Fruit fly (Drosophila melanogaster) whole organism, wandering third instar larva: Measurements from ENCODE around the gene Cpr23B.

ENCODE experiments used
- Abd-B ChIP-seq: fragments of >200 bp; optimal IDR thresholded peaks from 2 replicates; lab custom pipeline; 2017; ENCODE audit warnings: missing biosample characterization, missing genetic modification characterization
- CG32264 ChIP-seq: fragments of 200-800 bp; sonication (Bioruptor generic); optimal IDR thresholded peaks from 2 replicates; lab custom pipeline; 2016; ENCODE audit warnings: missing biosample characterization, missing genetic modification characterization
- CG9705 ChIP-seq: fragments of 200-800 bp; sonication (Bioruptor generic); optimal IDR thresholded peaks from 2 replicates; lab custom pipeline; 2018; ENCODE audit warnings: missing biosample characterization, mild to moderate bottlenecking, missing genetic modification characterization
- CrebA ChIP-seq: fragments of 200-800 bp; sonication (Bioruptor generic); optimal IDR thresholded peaks from 2 replicates; lab custom pipeline; 2016; ENCODE audit warnings: missing biosample characterization, mild to moderate bottlenecking, missing genetic modification characterization, borderline replicate concordance
- Dfd ChIP-seq: fragments of >200 bp; optimal IDR thresholded peaks from 2 replicates; lab custom pipeline; 2017; ENCODE audit warnings: missing biosample characterization, missing genetic modification characterization
- Dif ChIP-seq: fragments of 200-275, 200-300 bp; sonication (Bioruptor generic); optimal IDR thresholded peaks from 2 replicates; lab custom pipeline; 2018; ENCODE audit warnings: missing biosample characterization, missing genetic modification characterization; ENCODE audit not compliant: partially characterized antibody
- GATAd ChIP-seq: sonication (Bioruptor generic); optimal IDR thresholded peaks from 2 replicates; lab custom pipeline; 2016; ENCODE audit warnings: missing biosample characterization, missing genetic modification characterization
- HLH106 ChIP-seq: fragments of 200-800 bp; optimal IDR thresholded peaks from 3 replicates; lab custom pipeline; 2019; ENCODE audit warnings: missing biosample characterization, mild to moderate bottlenecking, missing genetic modification characterization, moderate library complexity
- Hnf4 ChIP-seq: fragments of 200-800 bp; sonication (Bioruptor generic); optimal IDR thresholded peaks from 2 replicates; lab custom pipeline; 2016; ENCODE audit warnings: missing biosample characterization, mild to moderate bottlenecking, missing genetic modification characterization
- Hr78 ChIP-seq: fragments of >200 bp; optimal IDR thresholded peaks from 2 replicates; lab custom pipeline; 2017; ENCODE audit warnings: missing biosample characterization, missing genetic modification characterization
- Hr83 ChIP-seq: fragments of 200-300 bp; sonication (Bioruptor generic); optimal IDR thresholded peaks from 2 replicates; lab custom pipeline; 2016; ENCODE audit warnings: missing biosample characterization, mild to moderate bottlenecking, missing genetic modification characterization, moderate library complexity; ENCODE audit not compliant: poor library complexity, severe bottlenecking
- Jra ChIP-seq: sonication (Bioruptor generic); optimal IDR thresholded peaks from 2 replicates; lab custom pipeline; 2016; ENCODE audit warnings: missing biosample characterization, missing genetic modification characterization
- Mio ChIP-seq: sonication (Bioruptor generic); optimal IDR thresholded peaks from 2 replicates; lab custom pipeline; 2016; ENCODE audit warnings: missing biosample characterization, missing genetic modification characterization
- Myc ChIP-seq: fragments of >200 bp; optimal IDR thresholded peaks from 2 replicates; lab custom pipeline; 2017
- N ChIP-seq: fragments of >200 bp; optimal IDR thresholded peaks from 2 replicates; lab custom pipeline; 2018; ENCODE audit warnings: missing biosample characterization, missing external identifiers, missing genetic modification characterization
- OdsH ChIP-seq: fragments of 200-800 bp; sonication (Bioruptor generic); optimal IDR thresholded peaks from 2 replicates; lab custom pipeline; 2016; ENCODE audit warnings: missing biosample characterization, mild to moderate bottlenecking, missing genetic modification characterization
- Rel ChIP-seq, 2 experiments: fragments of 200-800 bp; sonication (Bioruptor generic) in 1 of 2; optimal IDR thresholded peaks; 2 replicates in 1 of 2; 3 replicates in 1 of 2; lab custom pipeline; 2016 to 2019; ENCODE audit warnings: mild to moderate bottlenecking in 2 of 2, missing biosample characterization in 2 of 2, missing genetic modification characterization in 2 of 2, moderate library complexity in 1 of 2
- Sp1 ChIP-seq: fragments of 200-800 bp; sonication (Bioruptor generic); optimal IDR thresholded peaks from 3 replicates; lab custom pipeline; 2019; ENCODE audit warnings: missing biosample characterization, mild to moderate bottlenecking, missing genetic modification characterization, moderate library complexity
- Vsx2 ChIP-seq: fragments of 200-300, 225-300 bp; sonication (Bioruptor generic); optimal IDR thresholded peaks from 2 replicates; lab custom pipeline; 2018; ENCODE audit warnings: missing biosample characterization, missing genetic modification characterization; ENCODE audit not compliant: partially characterized antibody
- br ChIP-seq: fragments of 200-800 bp; sonication (Bioruptor generic); optimal IDR thresholded peaks from 2 replicates; lab custom pipeline; 2016; ENCODE audit warnings: missing biosample characterization, missing genetic modification characterization
- brk ChIP-seq: fragments of 200-800 bp; sonication (Bioruptor generic); optimal IDR thresholded peaks from 2 replicates; lab custom pipeline; 2016; ENCODE audit warnings: missing biosample characterization, mild to moderate bottlenecking, missing genetic modification characterization
- dl ChIP-seq, 2 experiments: fragments of 175-275, 200-275 bp in 1 of 2; fragments of 200-275 bp in 1 of 2; sonication (Bioruptor generic); optimal IDR thresholded peaks; lab custom pipeline; 2018; ENCODE audit warnings: mild to moderate bottlenecking in 2 of 2, missing biosample characterization in 2 of 2, missing genetic modification characterization in 2 of 2, moderate library complexity in 2 of 2; ENCODE audit not compliant: partially characterized antibody in 2 of 2, insufficient read depth in 1 of 2
- dmrt93B ChIP-seq: fragments of 200-800 bp; sonication (Bioruptor generic); optimal IDR thresholded peaks from 2 replicates; lab custom pipeline; 2018; ENCODE audit warnings: missing biosample characterization, mild to moderate bottlenecking, missing genetic modification characterization
- dsf ChIP-seq: sonication (Bioruptor generic); optimal IDR thresholded peaks from 2 replicates; lab custom pipeline; 2016; ENCODE audit warnings: missing biosample characterization, missing genetic modification characterization, borderline replicate concordance
- ey ChIP-seq: fragments of 200-800 bp; sonication (Bioruptor generic); optimal IDR thresholded peaks from 2 replicates; lab custom pipeline; 2016; ENCODE audit warnings: missing biosample characterization, missing genetic modification characterization
- foxo ChIP-seq, 2 experiments: fragments of 200-800 bp; sonication (Bioruptor generic); optimal IDR thresholded peaks; 2 replicates in 1 of 2; 3 replicates in 1 of 2; lab custom pipeline; 2016 to 2017; ENCODE audit warnings: missing biosample characterization in 2 of 2, missing genetic modification characterization in 2 of 2
- fru ChIP-seq: fragments of 200-800 bp; sonication (Bioruptor generic); optimal IDR thresholded peaks from 3 replicates; lab custom pipeline; 2016; ENCODE audit warnings: missing biosample characterization, mild to moderate bottlenecking, missing genetic modification characterization
- h ChIP-seq: fragments of 200-800 bp; sonication (Bioruptor generic); optimal IDR thresholded peaks from 3 replicates; lab custom pipeline; 2016; ENCODE audit warnings: missing biosample characterization, mild to moderate bottlenecking, missing genetic modification characterization
- jim ChIP-seq: fragments of 175-275, 200-325 bp; sonication (Bioruptor generic); optimal IDR thresholded peaks from 2 replicates; lab custom pipeline; 2016; ENCODE audit warnings: missing biosample characterization, mild to moderate bottlenecking, missing genetic modification characterization
- lola ChIP-seq: fragments of >200 bp; optimal IDR thresholded peaks from 2 replicates; lab custom pipeline; 2017; ENCODE audit warnings: missing biosample characterization, missing genetic modification characterization
- pan ChIP-seq: fragments of >200 bp; optimal IDR thresholded peaks from 2 replicates; lab custom pipeline; 2017
- psq ChIP-seq: fragments of 200-800 bp; sonication (Bioruptor generic); optimal IDR thresholded peaks from 3 replicates; lab custom pipeline; 2017; ENCODE audit warnings: missing biosample characterization, mild to moderate bottlenecking, missing genetic modification characterization, moderate library complexity
- rgr ChIP-seq: fragments of 200-800 bp; sonication (Bioruptor generic); optimal IDR thresholded peaks from 3 replicates; lab custom pipeline; 2016; ENCODE audit warnings: missing biosample characterization, mild to moderate bottlenecking, missing genetic modification characterization
- sage ChIP-seq: fragments of 200-800 bp; sonication (Bioruptor generic); optimal IDR thresholded peaks from 2 replicates; lab custom pipeline; 2016; ENCODE audit warnings: missing biosample characterization, mild to moderate bottlenecking, missing genetic modification characterization
- sv ChIP-seq: fragments of 200-800 bp; sonication (Bioruptor generic); optimal IDR thresholded peaks from 3 replicates; lab custom pipeline; 2016; ENCODE audit warnings: missing biosample characterization, missing genetic modification characterization
- tai ChIP-seq: sonication (Bioruptor generic); optimal IDR thresholded peaks from 2 replicates; lab custom pipeline; 2016; ENCODE audit warnings: missing biosample characterization, missing genetic modification characterization
- usp ChIP-seq: fragments of >200 bp; optimal IDR thresholded peaks from 2 replicates; lab custom pipeline; 2017; ENCODE audit warnings: missing biosample characterization, missing genetic modification characterization
- woc ChIP-seq: sonication (Bioruptor generic); optimal IDR thresholded peaks from 2 replicates; lab custom pipeline; 2016; ENCODE audit warnings: missing biosample characterization, mild to moderate bottlenecking, missing genetic modification characterization

The Cpr23B gene

DNA sequence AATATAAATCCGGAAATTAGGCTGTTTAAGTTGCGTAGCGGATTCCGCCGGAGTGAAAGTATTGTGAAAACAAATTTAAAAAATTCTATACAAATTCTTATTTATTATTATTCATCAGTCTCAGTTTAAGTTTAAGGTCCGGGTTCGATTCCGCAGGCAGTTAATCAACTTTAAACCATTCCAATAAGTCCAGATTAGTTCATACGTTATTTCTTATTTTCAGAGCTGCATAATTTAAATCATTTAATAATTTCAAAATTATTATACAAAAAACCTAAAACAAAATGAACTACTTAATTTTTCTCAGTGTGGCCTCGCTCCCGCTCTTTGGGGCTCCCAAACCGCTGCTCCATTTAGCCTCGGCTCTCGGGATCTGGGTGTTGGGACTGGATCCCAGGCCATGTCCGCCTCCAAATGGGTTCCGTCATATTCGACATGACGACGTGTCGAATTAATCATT lies 7.8 kb upstream of the Cpr23B start:
- TF ChIP-seq woc (GFP tag; lab: Kevin White, UChicago) = peak; percentile 76
- peak; percentile 83 for TF ChIP-seq br (GFP tag; lab: Kevin White, UChicago)
- peak; percentile 72 for TF ChIP-seq brk (GFP tag; lab: Kevin White, UChicago)
- TF ChIP-seq Dfd (GFP tag; lab: Kevin White, UChicago) = no peak
- TF ChIP-seq CG9705 (GFP tag; lab: Kevin White, UChicago) = peak; percentile 77
- TF ChIP-seq tai (GFP tag; lab: Kevin White, UChicago) = peak; percentile 70
- TF ChIP-seq Rel (GFP tag; optimal IDR thresholded peaks at IDR 0.05; lab: Kevin White, UChicago) = peak; percentile 7
- TF ChIP-seq Rel (tag; optimal IDR thresholded peaks at IDR 0.05; lab: Kevin White, UChicago) = peak; percentile 37
- TF ChIP-seq sage = peak; percentile 69
- no peak for TF ChIP-seq Hr78
- TF ChIP-seq ey = peak; percentile 72
- no peak for TF ChIP-seq CG32264
- TF ChIP-seq OdsH (GFP tag; lab: Kevin White, UChicago) = peak; percentile 89
- TF ChIP-seq dsf (GFP tag; lab: Kevin White, UChicago) = peak; percentile 17
- no peak for TF ChIP-seq Dif (GFP tag; lab: Kevin White, UChicago)
- TF ChIP-seq foxo (GFP tag; optimal IDR thresholded peaks at IDR 0.05; lab: Kevin White, UChicago) = peak in 1 of 2 experiments; percentile 93
- peak; percentile 4 for TF ChIP-seq CrebA (GFP tag; lab: Kevin White, UChicago)
- no peak for TF ChIP-seq lola (GFP tag; lab: Kevin White, UChicago)
- TF ChIP-seq fru (GFP tag; lab: Kevin White, UChicago) = peak; percentile 88
- no peak for TF ChIP-seq Abd-B (GFP tag; lab: Kevin White, UChicago)
- TF ChIP-seq Sp1 (GFP tag; lab: Kevin White, UChicago) = peak; percentile 95
- peak; percentile 3 for TF ChIP-seq GATAd (GFP tag; lab: Kevin White, UChicago)
- TF ChIP-seq Myc = no peak
- TF ChIP-seq rgr (GFP tag; lab: Kevin White, UChicago) = peak; percentile 81
- peak; percentile 89 for TF ChIP-seq dmrt93B (GFP tag; lab: Kevin White, UChicago)
- peak; percentile 70 for TF ChIP-seq Hnf4
- TF ChIP-seq Hr83 = no peak
- TF ChIP-seq psq (GFP tag; lab: Kevin White, UChicago) = peak; percentile 56
- TF ChIP-seq Vsx2 = no peak
- peak; percentile 83 for TF ChIP-seq h (GFP tag; lab: Kevin White, UChicago)
- TF ChIP-seq jim (GFP tag; lab: Kevin White, UChicago) = no peak
- no peak for TF ChIP-seq Mio
- no peak for TF ChIP-seq N
- no peak for TF ChIP-seq pan (lab: Kevin White, UChicago)
- TF ChIP-seq sv (GFP tag; lab: Kevin White, UChicago) = peak; percentile 86
- no peak for TF ChIP-seq dl (GFP tag; optimal IDR thresholded peaks at IDR 0.05; lab: Kevin White, UChicago; ENCODE audit: insufficient read depth in 1 of 2, partially characterized antibody in 2 of 2)
- TF ChIP-seq usp (GFP tag; lab: Kevin White, UChicago) = no peak
- no peak for TF ChIP-seq Jra (GFP tag; lab: Kevin White, UChicago)
- peak; percentile 91 for TF ChIP-seq HLH106 (tag; lab: Kevin White, UChicago)
- TF ChIP-seq, all 38 proteins: peak for 22

dm6 chr2L:2839850-2840249 lies 1.6 kb downstream of the Cpr23B start, which contains the start of gene CG2975:
Gene CG2975, plus strand, starts transcription at chr2L:2840124.
- TF ChIP-seq dl (GFP tag; optimal IDR thresholded peaks at IDR 0.05; lab: Kevin White, UChicago; ENCODE audit: insufficient read depth in 1 of 2, partially characterized antibody in 2 of 2) = no peak
- no peak for TF ChIP-seq dmrt93B (GFP tag; lab: Kevin White, UChicago)
- TF ChIP-seq Rel (GFP tag; optimal IDR thresholded peaks at IDR 0.05; lab: Kevin White, UChicago) = no peak
- TF ChIP-seq Rel (tag; optimal IDR thresholded peaks at IDR 0.05; lab: Kevin White, UChicago) = no peak
- no peak for TF ChIP-seq OdsH (GFP tag; lab: Kevin White, UChicago)
- TF ChIP-seq br (GFP tag; lab: Kevin White, UChicago) = no peak
- no peak for TF ChIP-seq Hr78
- TF ChIP-seq jim (GFP tag; lab: Kevin White, UChicago) = no peak
- TF ChIP-seq N = no peak
- no peak for TF ChIP-seq Hr83
- no peak for TF ChIP-seq CrebA (GFP tag; lab: Kevin White, UChicago)
- no peak for TF ChIP-seq h (GFP tag; lab: Kevin White, UChicago)
- no peak for TF ChIP-seq Jra (GFP tag; lab: Kevin White, UChicago)
- no peak for TF ChIP-seq Mio
- TF ChIP-seq woc (GFP tag; lab: Kevin White, UChicago) = no peak
